Fruit fly (Drosophila melanogaster) whole organism, larva: ENCODE measurements around the gene nanos.

ENCODE experiments used
- noc ChIP-seq: fragments of 200-800 bp; sonication (Bioruptor generic); optimal IDR thresholded peaks from 3 replicates; lab custom pipeline; 2019; ENCODE audit warnings: missing biosample characterization, mild to moderate bottlenecking, missing genetic modification characterization, moderate library complexity

nanos gene

dm6 chr3R:19157997-19158396, 959 bp downstream of the nanos start:
- TF ChIP-seq noc (tag; lab: Kevin White, UChicago): no peak

- no peak for TF ChIP-seq noc (tag; lab: Kevin White, UChicago)
These were observed 2.7 kb downstream of the nanos start, which contains the start of gene CG11779 for dm6 chr3R:19159778-19160177. Gene CG11779, minus strand, starts transcription at chr3R:19159878.

dm6 chr3R:19162135-19162616, 5.1 kb downstream of the nanos start, which contains the start of the genes CG42359 and Nsun5:
Gene CG42359, minus strand, starts transcription at chr3R:19162300.
Gene Nsun5, minus strand, starts transcription at chr3R:19162300.
- TF ChIP-seq noc (tag; lab: Kevin White, UChicago): peak; percentile 77

dm6 chr3R:19163972-19164819, 7.2 kb downstream of the nanos start, which contains the start of gene sqz:
Gene sqz, plus strand, starts transcription at chr3R:19164211.
- TF ChIP-seq noc (tag; lab: Kevin White, UChicago): peak; percentile 9

dm6 chr3R:19164873-19165456, 7.9 kb downstream of the nanos start:
- no peak for TF ChIP-seq noc (tag; lab: Kevin White, UChicago)

- TF ChIP-seq noc (tag; lab: Kevin White, UChicago): no peak
These were observed 8.6 kb downstream of the nanos start for dm6 chr3R:19165620-19166055.

dm6 chr3R:19166077-19166778, 9.2 kb downstream of the nanos start:
- TF ChIP-seq noc (tag; lab: Kevin White, UChicago): no peak

dm6 chr3R:19167521-19167920, 10.5 kb downstream of the nanos start:
- no peak for TF ChIP-seq noc (tag; lab: Kevin White, UChicago)

- TF ChIP-seq noc (tag; lab: Kevin White, UChicago): no peak
These were observed 17.5 kb downstream of the nanos start for dm6 chr3R:19174512-19174911.

- no peak for TF ChIP-seq noc (tag; lab: Kevin White, UChicago)
These were observed 19.7 kb downstream of the nanos start, which contains the start of gene CG14282 for dm6 chr3R:19176700-19177099. Gene CG14282, plus strand, starts transcription at chr3R:19177000.

- no peak for TF ChIP-seq noc (tag; lab: Kevin White, UChicago)
These were observed 23.3 kb downstream of the nanos start, which contains the start of the genes CG5555 and myd for dm6 chr3R:19180263-19180893. Gene CG5555, minus strand, starts transcription at chr3R:19180538. Gene myd, plus strand, starts transcription at chr3R:19180659.

dm6 chr3R:19181214-19181613, 24.2 kb downstream of the nanos start:
- no peak for TF ChIP-seq noc (tag; lab: Kevin White, UChicago)

- no peak for TF ChIP-seq noc (tag; lab: Kevin White, UChicago)
These were observed 25.8 kb downstream of the nanos start for dm6 chr3R:19182848-19183247.

- peak; percentile 61 for TF ChIP-seq noc (tag; lab: Kevin White, UChicago)
These were observed 30.7 kb downstream of the nanos start for dm6 chr3R:19187717-19188149.

dm6 chr3R:19190020-19190419, 33.0 kb downstream of the nanos start:
- no peak for TF ChIP-seq noc (tag; lab: Kevin White, UChicago)
